Worm (Caenorhabditis elegans): Measurements from ENCODE around the gene nadk-1.

DNA sequence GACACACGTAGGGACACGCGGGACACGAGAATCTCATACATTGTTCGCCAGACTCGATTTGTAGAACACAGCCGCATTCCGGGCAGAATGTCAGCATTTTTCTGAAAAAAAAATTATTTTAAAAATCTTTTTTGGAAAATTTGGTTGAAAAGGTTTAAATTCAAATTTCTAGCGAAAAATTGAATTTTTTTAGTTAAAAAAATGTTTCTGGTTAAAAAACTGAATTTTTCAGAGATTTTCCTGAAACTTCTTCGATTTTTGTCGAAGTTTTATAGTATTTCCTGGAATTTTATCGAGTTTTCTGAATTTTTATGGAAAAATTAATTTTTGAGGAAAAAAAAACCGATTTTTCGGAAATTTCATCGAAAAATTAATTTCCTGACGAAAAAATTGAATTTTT lies 46.9 kb upstream of the nadk-1 start, which contains the start of gene rpc-11:
- no peak for TF ChIP-seq pbrm-1 (GFP tag; IDR thresholded peaks at IDR 0.05)
- no peak for TF ChIP-seq dpl-1 (GFP tag; optimal IDR thresholded peaks at IDR 0.05)
- TF ChIP-seq madf-10 (tag; optimal IDR thresholded peaks at IDR 0.05), result no peak
- TF ChIP-seq rec-8 (tag; optimal IDR thresholded peaks at IDR 0.05), result no peak
- TF ChIP-seq ceh-79 (tag; optimal IDR thresholded peaks at IDR 0.05), result no peak
- no peak for TF ChIP-seq hlh-12 (tag; optimal IDR thresholded peaks at IDR 0.05)
- no peak for TF ChIP-seq die-1 (tag; optimal IDR thresholded peaks at IDR 0.05)
- TF ChIP-seq sptf-2 (GFP tag; optimal IDR thresholded peaks at IDR 0.05), result no peak
- no peak for TF ChIP-seq mxl-1 (tag; optimal IDR thresholded peaks at IDR 0.05)
- no peak for TF ChIP-seq Y53G8AR.9 (GFP tag; conservative IDR thresholded peaks at IDR 0.05)
